Worm (Caenorhabditis elegans) whole organism, L2 larva: ENCODE results near the gene R11D1.3.

Source experiments
- R02D3.7 ChIP-seq: fragments of 150-350 bp; optimal IDR thresholded peaks from 2 replicates; lab custom pipeline; 2014; ENCODE audit warnings: missing biosample characterization, missing genetic modification characterization
- Y55F3AM.14 ChIP-seq: fragments of 200-800 bp; sonication (Bioruptor generic); optimal IDR thresholded peaks from 2 replicates; lab custom pipeline; 2018; ENCODE audit warnings: mild to moderate bottlenecking, missing genetic modification characterization, missing compliant biosample characterization
- dmd-4 ChIP-seq: sonication (generic microtip); optimal IDR thresholded peaks from 2 replicates; lab custom pipeline; 2017; ENCODE audit warnings: missing biosample characterization, missing genetic modification characterization
- lin-11 ChIP-seq: fragments of 150-350 bp; sonication (generic microtip); optimal IDR thresholded peaks from 2 replicates; lab custom pipeline; 2014; ENCODE audit warnings: missing biosample characterization, missing genetic modification characterization, inconsistent platforms, mixed read lengths
- lin-13 ChIP-seq: fragments of 150-350 bp; optimal IDR thresholded peaks from 2 replicates; lab custom pipeline; 2014; ENCODE audit warnings: missing biosample characterization, missing genetic modification reagents, missing genetic modification characterization
- lsy-2 ChIP-seq, 2 experiments: fragments of 150-350 bp in 1 of 2; sonication (generic microtip) in 1 of 2; optimal IDR thresholded peaks; 2 replicates each; lab custom pipeline; 2014 to 2017; ENCODE audit warnings: missing biosample characterization in 2 of 2, missing genetic modification characterization in 2 of 2
- mab-5 ChIP-seq: fragments of 150-350 bp; optimal IDR thresholded peaks from 2 replicates; lab custom pipeline; 2014; ENCODE audit warnings: missing biosample characterization, missing genetic modification characterization
- nhr-129 ChIP-seq: fragments of 150-350 bp; optimal IDR thresholded peaks from 2 replicates; lab custom pipeline; 2014; ENCODE audit warnings: missing biosample characterization, missing genetic modification characterization
- nhr-237 ChIP-seq: fragments of 150-350 bp; optimal IDR thresholded peaks from 2 replicates; lab custom pipeline; 2014; ENCODE audit warnings: missing biosample characterization, missing genetic modification characterization
- nhr-25 ChIP-seq: fragments of 150-350 bp; sonication (generic microtip); optimal IDR thresholded peaks from 3 replicates; lab custom pipeline; 2014; ENCODE audit warnings: missing biosample characterization, missing genetic modification characterization
- nhr-6 ChIP-seq: fragments of 150-350 bp; optimal IDR thresholded peaks from 2 replicates; lab custom pipeline; 2014; ENCODE audit warnings: missing biosample characterization, missing genetic modification characterization
- skn-1 ChIP-seq: sonication (generic microtip); optimal IDR thresholded peaks from 2 replicates; lab custom pipeline; 2017; ENCODE audit warnings: missing biosample characterization, missing genetic modification characterization
- unc-62 ChIP-seq: fragments of 150-350 bp; optimal IDR thresholded peaks from 2 replicates; lab custom pipeline; 2014; ENCODE audit warnings: missing biosample characterization, missing genetic modification reagents, missing genetic modification characterization
- zag-1 ChIP-seq: fragments of 150-350 bp; optimal IDR thresholded peaks from 2 replicates; lab custom pipeline; 2014; ENCODE audit warnings: missing biosample characterization, missing genetic modification characterization

- TF ChIP-seq lsy-2 (tag; optimal IDR thresholded peaks at IDR 0.05; lab: Kevin White, UChicago) (no peak), nhr-25 (no peak), unc-62 (no peak), skn-1 (no peak), zag-1 (tag; lab: Kevin White, UChicago) (no peak), dmd-4 (tag; lab: Kevin White, UChicago) (no peak), lin-13 (GFP tag; lab: Kevin White, UChicago) (no peak), lin-11 (tag; lab: Kevin White, UChicago) (no peak), mab-5 (tag; lab: Kevin White, UChicago) (no peak), nhr-6 (tag; lab: Kevin White, UChicago) (no peak), Y55F3AM.14 (no peak), nhr-129 (tag; lab: Kevin White, UChicago) (no peak), nhr-237 (no peak), R02D3.7 (tag; lab: Kevin White, UChicago) (no peak)
Observed at ce11 chrV:12663386-12663785, 48.5 kb downstream of the R11D1.3 start.
